Worm (Caenorhabditis elegans): ENCODE data around the gene K10D11.7.

K10D11.7 gene

ce11 chrIV:12995886-12996285, at the start of gene K10D11.7:
Gene K10D11.7, minus strand, starts transcription at chrIV:12995986.
- no peak for TF ChIP-seq hnd-1 (tag; optimal IDR thresholded peaks at IDR 0.05)
- no peak for TF ChIP-seq hmbx-1 (tag; optimal IDR thresholded peaks at IDR 0.05)
- TF ChIP-seq ama-1 (optimal IDR thresholded peaks at IDR 0.05), result no peak
- TF ChIP-seq tbx-37 (GFP tag; conservative IDR thresholded peaks at IDR 0.05), result no peak
- no peak for TF ChIP-seq ceh-13 (GFP tag; optimal IDR thresholded peaks at IDR 0.05)
- no peak for TF ChIP-seq F13C5.2 (tag; optimal IDR thresholded peaks at IDR 0.05)

ce11 chrIV:13044980-13045379, 49.2 kb upstream of the K10D11.7 start:
- TF ChIP-seq pes-1 (GFP tag; IDR thresholded peaks at IDR 0.05) (no peak), hnd-1 (tag; optimal IDR thresholded peaks at IDR 0.05) (no peak), tra-4 (tag; optimal IDR thresholded peaks at IDR 0.05) (no peak), ceh-13 (GFP tag; optimal IDR thresholded peaks at IDR 0.05) (no peak), flt-1 (GFP tag; IDR thresholded peaks at IDR 0.05) (no peak), F13C5.2 (tag; optimal IDR thresholded peaks at IDR 0.05) (no peak), ama-1 (optimal IDR thresholded peaks at IDR 0.05) (no peak)

- no peak for TF ChIP-seq F13C5.2 (tag; optimal IDR thresholded peaks at IDR 0.05)
- TF ChIP-seq tbx-37 (GFP tag; conservative IDR thresholded peaks at IDR 0.05), result no peak
- TF ChIP-seq hmg-4 (GFP tag; optimal IDR thresholded peaks at IDR 0.05), result no peak
- no peak for TF ChIP-seq aly-1 (tag; optimal IDR thresholded peaks at IDR 0.05)
- TF ChIP-seq ama-1 (optimal IDR thresholded peaks at IDR 0.05), result no peak
- no peak for TF ChIP-seq ceh-13 (GFP tag; optimal IDR thresholded peaks at IDR 0.05)
- TF ChIP-seq ceh-36 (tag; optimal IDR thresholded peaks at IDR 0.05), result no peak
- TF ChIP-seq tbx-11 (GFP tag; IDR thresholded peaks at IDR 0.05), result no peak
- no peak for TF ChIP-seq scrt-1 (GFP tag; IDR thresholded peaks at IDR 0.05)
- TF ChIP-seq tra-4 (tag; optimal IDR thresholded peaks at IDR 0.05), result no peak
- TF ChIP-seq pes-1 (GFP tag; IDR thresholded peaks at IDR 0.05), result no peak
- no peak for TF ChIP-seq hmbx-1 (tag; optimal IDR thresholded peaks at IDR 0.05)
- TF ChIP-seq flt-1 (GFP tag; IDR thresholded peaks at IDR 0.05), result no peak
- no peak for TF ChIP-seq sea-1 (GFP tag; conservative IDR thresholded peaks at IDR 0.05)
- TF ChIP-seq ets-7 (tag; optimal IDR thresholded peaks at IDR 0.05), result no peak
- no peak for TF ChIP-seq B0310.2 (tag; optimal IDR thresholded peaks at IDR 0.05)
- no peak for TF ChIP-seq hnd-1 (tag; optimal IDR thresholded peaks at IDR 0.05)
Observed at ce11 chrIV:13042091-13042490, 46.3 kb upstream of the K10D11.7 start, which contains the start of gene amt-2. Gene amt-2, plus strand, starts transcription at chrIV:13042391.

ce11 chrIV:13041486-13041885, 45.7 kb upstream of the K10D11.7 start:
- TF ChIP-seq hmg-4 (GFP tag; optimal IDR thresholded peaks at IDR 0.05) (no peak), F13C5.2 (tag; optimal IDR thresholded peaks at IDR 0.05) (no peak), hmbx-1 (tag; optimal IDR thresholded peaks at IDR 0.05) (no peak), sea-1 (GFP tag; conservative IDR thresholded peaks at IDR 0.05) (no peak), hnd-1 (tag; optimal IDR thresholded peaks at IDR 0.05) (no peak), scrt-1 (GFP tag; IDR thresholded peaks at IDR 0.05) (no peak), B0310.2 (tag; optimal IDR thresholded peaks at IDR 0.05) (no peak), tbx-37 (GFP tag; conservative IDR thresholded peaks at IDR 0.05) (no peak), pes-1 (GFP tag; IDR thresholded peaks at IDR 0.05) (no peak), ama-1 (optimal IDR thresholded peaks at IDR 0.05) (no peak), ceh-36 (tag; optimal IDR thresholded peaks at IDR 0.05) (no peak), flt-1 (GFP tag; IDR thresholded peaks at IDR 0.05) (no peak), ets-7 (tag; optimal IDR thresholded peaks at IDR 0.05) (no peak), tbx-11 (GFP tag; IDR thresholded peaks at IDR 0.05) (no peak), aly-1 (tag; optimal IDR thresholded peaks at IDR 0.05) (no peak)

- TF ChIP-seq sea-1 (GFP tag; conservative IDR thresholded peaks at IDR 0.05), result no peak
- no peak for TF ChIP-seq flt-1 (GFP tag; IDR thresholded peaks at IDR 0.05)
- no peak for TF ChIP-seq hmg-4 (GFP tag; optimal IDR thresholded peaks at IDR 0.05)
- TF ChIP-seq tbx-37 (GFP tag; conservative IDR thresholded peaks at IDR 0.05), result no peak
- no peak for TF ChIP-seq hnd-1 (tag; optimal IDR thresholded peaks at IDR 0.05)
- no peak for TF ChIP-seq F13C5.2 (tag; optimal IDR thresholded peaks at IDR 0.05)
- no peak for TF ChIP-seq ceh-13 (GFP tag; optimal IDR thresholded peaks at IDR 0.05)
- no peak for TF ChIP-seq pes-1 (GFP tag; IDR thresholded peaks at IDR 0.05)
- no peak for TF ChIP-seq B0310.2 (tag; optimal IDR thresholded peaks at IDR 0.05)
- TF ChIP-seq ets-7 (tag; optimal IDR thresholded peaks at IDR 0.05), result no peak
- TF ChIP-seq ama-1 (optimal IDR thresholded peaks at IDR 0.05), result no peak
- no peak for TF ChIP-seq tbx-11 (GFP tag; IDR thresholded peaks at IDR 0.05)
- TF ChIP-seq aly-1 (tag; optimal IDR thresholded peaks at IDR 0.05), result no peak
- TF ChIP-seq ceh-36 (tag; optimal IDR thresholded peaks at IDR 0.05), result no peak
Observed at ce11 chrIV:13038888-13039287, 43.1 kb upstream of the K10D11.7 start, which contains the start of gene F49E11.2. Gene F49E11.2, minus strand, starts transcription at chrIV:13038988.

ce11 chrIV:13036835-13037234, 41.0 kb upstream of the K10D11.7 start:
- no peak for TF ChIP-seq aly-1 (tag; optimal IDR thresholded peaks at IDR 0.05)
- no peak for TF ChIP-seq ceh-36 (tag; optimal IDR thresholded peaks at IDR 0.05)
- no peak for TF ChIP-seq tbx-37 (GFP tag; conservative IDR thresholded peaks at IDR 0.05)
- TF ChIP-seq F13C5.2 (tag; optimal IDR thresholded peaks at IDR 0.05), result no peak
- TF ChIP-seq ama-1 (optimal IDR thresholded peaks at IDR 0.05), result no peak
- TF ChIP-seq pes-1 (GFP tag; IDR thresholded peaks at IDR 0.05), result no peak

ce11 chrIV:13035302-13035701, 39.5 kb upstream of the K10D11.7 start:
- TF ChIP-seq scrt-1 (GFP tag; IDR thresholded peaks at IDR 0.05) (no peak), tra-4 (tag; optimal IDR thresholded peaks at IDR 0.05) (no peak), aly-1 (tag; optimal IDR thresholded peaks at IDR 0.05) (no peak), tbx-37 (GFP tag; conservative IDR thresholded peaks at IDR 0.05) (no peak), ets-7 (tag; optimal IDR thresholded peaks at IDR 0.05) (no peak), sea-1 (GFP tag; conservative IDR thresholded peaks at IDR 0.05) (no peak), B0310.2 (tag; optimal IDR thresholded peaks at IDR 0.05) (no peak), ceh-13 (GFP tag; optimal IDR thresholded peaks at IDR 0.05) (no peak), F13C5.2 (tag; optimal IDR thresholded peaks at IDR 0.05) (no peak), ama-1 (optimal IDR thresholded peaks at IDR 0.05) (no peak), hmbx-1 (tag; optimal IDR thresholded peaks at IDR 0.05) (no peak), ceh-36 (tag; optimal IDR thresholded peaks at IDR 0.05) (no peak), flt-1 (GFP tag; IDR thresholded peaks at IDR 0.05) (no peak), pes-1 (GFP tag; IDR thresholded peaks at IDR 0.05) (no peak), hnd-1 (tag; optimal IDR thresholded peaks at IDR 0.05) (no peak)

ce11 chrIV:13033516-13033915, 37.7 kb upstream of the K10D11.7 start:
- no peak for TF ChIP-seq ceh-13 (GFP tag; optimal IDR thresholded peaks at IDR 0.05)
- TF ChIP-seq ceh-36 (tag; optimal IDR thresholded peaks at IDR 0.05), result no peak
- TF ChIP-seq ama-1 (optimal IDR thresholded peaks at IDR 0.05), result peak; percentile 9
- no peak for TF ChIP-seq aly-1 (tag; optimal IDR thresholded peaks at IDR 0.05)
- no peak for TF ChIP-seq flt-1 (GFP tag; IDR thresholded peaks at IDR 0.05)
- TF ChIP-seq ets-7 (tag; optimal IDR thresholded peaks at IDR 0.05), result no peak
- TF ChIP-seq hnd-1 (tag; optimal IDR thresholded peaks at IDR 0.05), result no peak

Measured in whole organism, early embryonic.